Worm (Caenorhabditis elegans) whole organism, mixed stage, embryonic: ENCODE data around the gene F56F11.4.

Experiments
- drap-1 ChIP-seq: fragments of 200-800 bp; sonication (Bioruptor generic); optimal IDR thresholded peaks from 3 replicates; lab custom pipeline; 2018; ENCODE audit warnings: mild to moderate bottlenecking, missing genetic modification characterization, missing compliant biosample characterization
- elt-3 ChIP-seq: fragments of 150-350 bp; optimal IDR thresholded peaks from 2 replicates; lab custom pipeline; 2014; ENCODE audit warnings: missing biosample characterization, missing genetic modification characterization
- flh-1 ChIP-seq: fragments of 200-800 bp; sonication (Bioruptor generic); optimal IDR thresholded peaks from 2 replicates; lab custom pipeline; 2018; ENCODE audit warnings: mild to moderate bottlenecking, missing genetic modification characterization, moderate library complexity, missing compliant biosample characterization
- lin-13 ChIP-seq: fragments of 150-350 bp; optimal IDR thresholded peaks from 2 replicates; lab custom pipeline; 2014; ENCODE audit warnings: missing biosample characterization, missing genetic modification characterization
- mls-2 ChIP-seq: sonication (generic microtip); optimal IDR thresholded peaks from 2 replicates; lab custom pipeline; 2016; ENCODE audit warnings: mild to moderate bottlenecking, missing genetic modification characterization, moderate library complexity, missing compliant biosample characterization
- nhr-237 ChIP-seq: fragments of 150-350 bp; optimal IDR thresholded peaks from 2 replicates; lab custom pipeline; 2014; ENCODE audit warnings: missing biosample characterization, missing genetic modification characterization
- pha-4 ChIP-seq: fragments of 150-350 bp; optimal IDR thresholded peaks from 2 replicates; lab custom pipeline; 2018; ENCODE audit warnings: missing biosample characterization, missing genetic modification reagents, missing genetic modification characterization
- snpc-4 ChIP-seq: fragments of 150-350 bp; optimal IDR thresholded peaks from 2 replicates; lab custom pipeline; 2014; ENCODE audit warnings: missing biosample characterization, missing genetic modification characterization
- unc-39 ChIP-seq: fragments of 150-350 bp; optimal IDR thresholded peaks from 2 replicates; lab custom pipeline; 2014; ENCODE audit warnings: missing biosample characterization, missing genetic modification characterization
- ztf-11 ChIP-seq: fragments of 150-350 bp; optimal IDR thresholded peaks from 2 replicates; lab custom pipeline; 2014; ENCODE audit warnings: missing biosample characterization, missing genetic modification characterization

DNA sequence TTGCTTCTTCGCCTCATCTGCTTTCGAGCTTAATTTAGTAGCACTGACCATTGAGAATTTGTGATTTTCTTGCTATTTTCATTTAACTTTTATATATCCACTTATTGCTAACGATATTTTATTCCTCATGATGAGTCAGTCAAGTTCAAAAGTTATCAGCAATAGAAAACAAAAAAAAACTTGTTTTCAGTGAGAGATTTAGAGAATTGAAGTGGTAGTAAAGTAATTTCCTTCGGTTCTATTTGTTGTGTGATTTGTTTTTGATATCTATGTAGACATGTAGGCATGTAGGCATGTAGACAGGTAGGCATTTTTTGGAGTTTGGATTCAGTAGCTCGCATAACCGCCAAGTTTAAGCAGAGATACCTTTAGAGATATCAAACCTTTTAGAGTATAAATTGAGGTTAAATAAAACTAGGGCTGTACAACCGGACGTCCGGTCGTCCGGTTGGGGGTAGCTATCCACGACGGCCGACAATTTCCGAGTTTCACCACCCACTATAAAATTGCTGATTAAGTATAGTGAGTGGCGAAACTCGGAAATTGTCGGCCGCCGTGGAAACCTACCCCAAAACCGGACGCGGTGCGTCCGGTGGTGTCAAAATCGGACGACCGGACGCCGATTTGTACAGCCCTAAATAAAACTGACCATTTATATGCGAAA lies 15.0 kb upstream of the F56F11.4 start, which contains the start of gene Y71H2AR.2:
- TF ChIP-seq nhr-237 (tag; lab: Kevin White, UChicago) (no peak), snpc-4 (tag; lab: Kevin White, UChicago) (no peak), lin-13 (tag; lab: Kevin White, UChicago) (no peak), unc-39 (no peak), ztf-11 (tag; lab: Kevin White, UChicago) (no peak), pha-4 (no peak), drap-1 (GFP tag; lab: Kevin White, UChicago) (no peak), elt-3 (tag; lab: Kevin White, UChicago) (no peak), flh-1 (no peak), mls-2 (no peak)
